Worm (Caenorhabditis elegans) whole organism, L2 larva: ENCODE results near the gene pmk-3.

ENCODE experiments used
- ZK546.5 ChIP-seq: sonication (generic microtip); optimal IDR thresholded peaks from 2 replicates; lab custom pipeline; 2017; ENCODE audit warnings: missing biosample characterization, missing genetic modification characterization
- nhr-129 ChIP-seq: fragments of 150-350 bp; optimal IDR thresholded peaks from 2 replicates; lab custom pipeline; 2014; ENCODE audit warnings: missing biosample characterization, missing genetic modification characterization

ce11 chrIV:8189667-8190066, 50.6 kb downstream of the pmk-3 start:
- TF ChIP-seq nhr-129 (no peak), ZK546.5 (tag; lab: Kevin White, UChicago) (no peak)
